Fruit fly (Drosophila melanogaster): ENCODE measurements around the gene CG16704.

Gene CG16704

dm6 chr2L:3705438-3705921, 13.1 kb upstream of the CG16704 start, which contains the start of gene CG31778 (continued):
- no peak for TF ChIP-seq cas (GFP tag; IDR thresholded peaks at IDR 0.05)
- no peak for TF ChIP-seq sna (GFP tag; IDR thresholded peaks at IDR 0.05; ENCODE audit: partially characterized antibody)
- TF ChIP-seq row (GFP tag; IDR thresholded peaks at IDR 0.05), result peak; percentile 59
- TF ChIP-seq CG2120 (GFP tag; optimal IDR thresholded peaks at IDR 0.05), result peak; percentile 56
- no peak for TF ChIP-seq fd64A (GFP tag; optimal IDR thresholded peaks at IDR 0.05)
- no peak for TF ChIP-seq Stat92E (GFP tag; optimal IDR thresholded peaks at IDR 0.05)
- no peak for TF ChIP-seq ERR (GFP tag; optimal IDR thresholded peaks at IDR 0.05)
- TF ChIP-seq prd (optimal IDR thresholded peaks at IDR 0.05), result no peak
- 0 out of 3 replicates have a peak, but pooled peaks have one; percentile 11 for TF ChIP-seq prd (GFP tag; IDR thresholded peaks at IDR 0.05)
- TF ChIP-seq Dek (tag; optimal IDR thresholded peaks at IDR 0.05), result no peak
- no peak for TF ChIP-seq p53 (GFP tag; optimal IDR thresholded peaks at IDR 0.05)
- no peak for TF ChIP-seq nmo (GFP tag; optimal IDR thresholded peaks at IDR 0.05)
- TF ChIP-seq Bgb (GFP tag; IDR thresholded peaks at IDR 0.05; ENCODE audit: partially characterized antibody), result no peak
- TF ChIP-seq Ptx1 (GFP tag; IDR thresholded peaks at IDR 0.05), result peak; percentile 35; the same call in 1 of the 2 replicates
- no peak for TF ChIP-seq CG8388 (GFP tag; optimal IDR thresholded peaks at IDR 0.05)
- no peak for TF ChIP-seq hth (optimal IDR thresholded peaks at IDR 0.05)
- TF ChIP-seq bigmax (GFP tag; optimal IDR thresholded peaks at IDR 0.05), result no peak

DNA sequence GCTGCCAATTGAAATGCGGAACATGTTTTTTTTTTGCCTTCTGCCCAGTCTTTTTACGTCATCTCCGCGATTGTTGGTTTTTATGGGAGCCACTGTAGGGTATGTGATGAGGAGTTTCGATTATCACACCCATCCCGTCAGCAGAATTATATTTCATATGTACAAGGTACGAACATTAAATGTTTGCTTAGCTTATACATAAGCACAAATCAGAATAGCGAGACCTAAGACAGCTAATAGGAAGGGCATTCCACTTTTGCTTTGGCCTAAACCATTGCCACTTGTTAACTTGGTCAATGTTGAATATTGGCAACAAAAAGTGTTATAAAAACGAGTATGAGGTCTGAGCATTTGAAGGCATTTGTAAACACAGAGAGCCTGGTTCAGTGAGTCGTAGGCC, 10.9 kb upstream of the CG16704 start, which contains the start of gene CG2816:
Gene CG2816 (plus strand): TSS at position 400 of the 400 bp plus-strand sequence.
- no peak for TF ChIP-seq kah (GFP tag; optimal IDR thresholded peaks at IDR 0.05)
- no peak for TF ChIP-seq CG15011 (GFP tag; optimal IDR thresholded peaks at IDR 0.05)
- TF ChIP-seq CG18476 (GFP tag; optimal IDR thresholded peaks at IDR 0.05), result no peak
- peak; percentile 60 for TF ChIP-seq Chrac-16 (GFP tag; optimal IDR thresholded peaks at IDR 0.05)
- peak; percentile 66 for TF ChIP-seq CG2678 (tag; optimal IDR thresholded peaks at IDR 0.05)
- no peak for TF ChIP-seq CG34224 (GFP tag; IDR thresholded peaks at IDR 0.05; ENCODE audit: partially characterized antibody)
- peak; percentile 27; the same call in 1 of the 3 replicates for TF ChIP-seq gce (GFP tag; IDR thresholded peaks at IDR 0.05)
- TF ChIP-seq crc (GFP tag; optimal IDR thresholded peaks at IDR 0.05), result peak; percentile 71
- no peak for TF ChIP-seq CG10147 (GFP tag; optimal IDR thresholded peaks at IDR 0.05)
- TF ChIP-seq Hmr (GFP tag; optimal IDR thresholded peaks at IDR 0.05), result peak; percentile 80
- no peak for TF ChIP-seq Dip2 (GFP tag; IDR thresholded peaks at IDR 0.05)
- no peak for TF ChIP-seq sisA (GFP tag; IDR thresholded peaks at IDR 0.05)
- TF ChIP-seq CG1602 (GFP tag; optimal IDR thresholded peaks at IDR 0.05), result no peak
- TF ChIP-seq tx (GFP tag; optimal IDR thresholded peaks at IDR 0.05), result peak; percentile 37
- TF ChIP-seq CG8944 (GFP tag; optimal IDR thresholded peaks at IDR 0.05), result peak; percentile 58
- no peak for TF ChIP-seq pros (GFP tag; optimal IDR thresholded peaks at IDR 0.05)
- 0 out of 2 replicates have a peak, but pooled peaks have one; percentile 15 for TF ChIP-seq Rx (GFP tag; IDR thresholded peaks at IDR 0.05)
- TF ChIP-seq onecut (GFP tag; IDR thresholded peaks at IDR 0.05), result no peak
- TF ChIP-seq zfh1 (GFP tag; IDR thresholded peaks at IDR 0.05), result peak; percentile 65; the same call in 2 of the 3 replicates
- TF ChIP-seq CG2199 (GFP tag; IDR thresholded peaks at IDR 0.05), result no peak
- no peak for TF ChIP-seq CG5245 (GFP tag; optimal IDR thresholded peaks at IDR 0.05)
- no peak for TF ChIP-seq nmo (GFP tag; optimal IDR thresholded peaks at IDR 0.05)
- peak; percentile 76 for TF ChIP-seq H2.0 (GFP tag; IDR thresholded peaks at IDR 0.05)
- TF ChIP-seq CG5953 (GFP tag; IDR thresholded peaks at IDR 0.05), result no peak
- no peak for TF ChIP-seq Scr (GFP tag; IDR thresholded peaks at IDR 0.05; ENCODE audit: partially characterized antibody)
- no peak for TF ChIP-seq CG42726 (GFP tag; IDR thresholded peaks at IDR 0.05; ENCODE audit: partially characterized antibody)
- no peak for TF ChIP-seq abd-A (tag; optimal IDR thresholded peaks at IDR 0.05)
- TF ChIP-seq ssp (GFP tag; IDR thresholded peaks at IDR 0.05), result no peak
- TF ChIP-seq cg (GFP tag; optimal IDR thresholded peaks at IDR 0.05), result no peak
- peak; percentile 63 for TF ChIP-seq CG12299 (tag; optimal IDR thresholded peaks at IDR 0.05)
- peak; percentile 24 for TF ChIP-seq CG12744 (GFP tag; optimal IDR thresholded peaks at IDR 0.05)
- TF ChIP-seq CG43689 (GFP tag; IDR thresholded peaks at IDR 0.05), result peak; percentile 60
- peak in 1 of 2 experiments; percentile 56 for TF ChIP-seq Pdp1 (GFP tag; optimal IDR thresholded peaks at IDR 0.05)
- peak; percentile 39; the same call in 1 of the 3 replicates for TF ChIP-seq ken (GFP tag; IDR thresholded peaks at IDR 0.05)

Data from whole organism, embryonic.